Worm (Caenorhabditis elegans) whole organism, L1 larva: ENCODE measurements around the gene rbg-1.

ENCODE experiments used
- C16A3.4 ChIP-seq: fragments of 150-350 bp; optimal IDR thresholded peaks from 2 replicates; lab custom pipeline; 2014; ENCODE audit warnings: missing biosample characterization, missing genetic modification characterization
- F16B12.6 ChIP-seq: fragments of 150-350 bp; optimal IDR thresholded peaks from 2 replicates; lab custom pipeline; 2014; ENCODE audit warnings: missing biosample characterization, missing genetic modification characterization
- Y116A8C.19 ChIP-seq: sonication (generic microtip); optimal IDR thresholded peaks from 2 replicates; lab custom pipeline; 2016; ENCODE audit warnings: missing compliant biosample characterization, missing genetic modification characterization, borderline replicate concordance
- ama-1 ChIP-seq: fragments of 150-350 bp; optimal IDR thresholded peaks from 2 replicates; lab custom pipeline; 2014
- blmp-1 ChIP-seq: fragments of 150-350 bp; optimal IDR thresholded peaks from 2 replicates; lab custom pipeline; 2014; ENCODE audit warnings: missing biosample characterization, missing genetic modification characterization
- ceh-63 ChIP-seq: fragments of 200-800 bp; sonication (Bioruptor generic); optimal IDR thresholded peaks from 2 replicates; lab custom pipeline; 2018; ENCODE audit warnings: mild to moderate bottlenecking, missing genetic modification characterization, missing compliant biosample characterization
- ceh-82 ChIP-seq, 3 experiments: fragments of 150-350 bp in 1 of 3; sonication (generic microtip) in 2 of 3; optimal IDR thresholded peaks; 2 replicates each; lab custom pipeline; 2014 to 2017; ENCODE audit warnings: missing biosample characterization in 3 of 3, missing genetic modification characterization in 3 of 3
- efl-3 ChIP-seq: fragments of 200-800 bp; sonication (Bioruptor generic); optimal IDR thresholded peaks from 2 replicates; lab custom pipeline; 2018; ENCODE audit warnings: mild to moderate bottlenecking, missing genetic modification characterization, missing compliant biosample characterization
- egl-13 ChIP-seq: sonication (generic microtip); optimal IDR thresholded peaks from 2 replicates; lab custom pipeline; 2016; ENCODE audit warnings: missing genotype, missing genetic modification reagents, missing genetic modification characterization, missing compliant biosample characterization
- egl-27 ChIP-seq, 2 experiments: fragments of 150-350 bp in 1 of 2; sonication (generic microtip); optimal IDR thresholded peaks; 3 replicates each; lab custom pipeline; 2017 to 2018; ENCODE audit warnings: missing biosample characterization in 2 of 2, missing genetic modification characterization in 2 of 2, missing genetic modification reagents in 2 of 2
- fkh-10 ChIP-seq: sonication (generic microtip); optimal IDR thresholded peaks from 2 replicates; lab custom pipeline; 2017; ENCODE audit warnings: missing biosample characterization, missing genetic modification reagents, missing genetic modification characterization
- fkh-8 ChIP-seq: sonication (generic microtip); optimal IDR thresholded peaks from 2 replicates; lab custom pipeline; 2016; ENCODE audit warnings: mild to moderate bottlenecking, missing genetic modification characterization, missing compliant biosample characterization
- hlh-17 ChIP-seq: fragments of 200-800 bp; sonication (Bioruptor generic); optimal IDR thresholded peaks from 2 replicates; lab custom pipeline; 2018; ENCODE audit warnings: missing genetic modification characterization, mild to moderate bottlenecking, missing compliant biosample characterization, moderate library complexity, borderline replicate concordance
- hlh-4 ChIP-seq: sonication (generic microtip); optimal IDR thresholded peaks from 2 replicates; lab custom pipeline; 2016; ENCODE audit warnings: mild to moderate bottlenecking, missing genetic modification characterization, missing compliant biosample characterization
- irx-1 ChIP-seq: sonication (generic microtip); optimal IDR thresholded peaks from 2 replicates; lab custom pipeline; 2016; ENCODE audit warnings: missing genetic modification characterization, missing compliant biosample characterization
- lin-14 ChIP-seq: fragments of 200-800 bp; sonication (Bioruptor generic); optimal IDR thresholded peaks from 2 replicates; lab custom pipeline; 2018; ENCODE audit warnings: mild to moderate bottlenecking, missing genetic modification characterization, moderate library complexity, missing compliant biosample characterization
- lin-15B ChIP-seq: fragments of 150-350 bp; sonication (generic microtip); optimal IDR thresholded peaks from 3 replicates; lab custom pipeline; 2014; ENCODE audit warnings: missing biosample characterization, missing genetic modification characterization
- lin-35 ChIP-seq, 2 experiments: fragments of 150-350 bp; optimal IDR thresholded peaks; 2 replicates each; lab custom pipeline; 2014; ENCODE audit warnings: missing biosample characterization in 2 of 2, missing genetic modification characterization in 2 of 2, missing genetic modification reagents in 2 of 2
- lsy-2 ChIP-seq, 2 experiments: fragments of 150-350 bp; optimal IDR thresholded peaks; 2 replicates each; lab custom pipeline; 2014; ENCODE audit warnings: missing biosample characterization in 2 of 2, missing genetic modification characterization in 2 of 2
- mab-9 ChIP-seq: fragments of 200-800 bp; sonication (Bioruptor generic); IDR thresholded peaks from 2 replicates; pipeline ENCODE4 v1.3.6; 2022; ENCODE audit warnings: missing genetic modification reagents, missing genetic modification characterization, missing compliant biosample characterization
- mdl-1 ChIP-seq, 2 experiments: fragments of 150-350 bp; optimal IDR thresholded peaks; 2 replicates each; lab custom pipeline; 2014 to 2017; ENCODE audit warnings: missing biosample characterization in 2 of 2, missing genetic modification characterization in 2 of 2, inconsistent platforms in 1 of 2
- nhr-11 ChIP-seq: fragments of 150-350 bp; optimal IDR thresholded peaks from 2 replicates; lab custom pipeline; 2014; ENCODE audit warnings: missing biosample characterization, missing genetic modification characterization
- nhr-19 ChIP-seq: fragments of 200-800 bp; sonication (Bioruptor generic); conservative IDR thresholded peaks from 2 replicates; pipeline ENCODE4 v1.3.6; 2022; ENCODE audit warnings: missing genetic modification characterization, missing compliant biosample characterization
- nhr-237 ChIP-seq: fragments of 150-350 bp; optimal IDR thresholded peaks from 2 replicates; lab custom pipeline; 2014; ENCODE audit warnings: missing biosample characterization, missing genetic modification characterization
- nhr-71 ChIP-seq: sonication (generic microtip); optimal IDR thresholded peaks from 2 replicates; lab custom pipeline; 2016; ENCODE audit warnings: mild to moderate bottlenecking, missing genetic modification characterization, moderate library complexity, missing compliant biosample characterization
- nhr-84 ChIP-seq: sonication (generic microtip); optimal IDR thresholded peaks from 2 replicates; lab custom pipeline; 2017; ENCODE audit warnings: missing biosample characterization, missing genetic modification characterization
- nhr-90 ChIP-seq: sonication (generic microtip); optimal IDR thresholded peaks from 2 replicates; lab custom pipeline; 2016; ENCODE audit warnings: mild to moderate bottlenecking, missing genetic modification characterization, missing compliant biosample characterization; ENCODE audit not compliant: poor library complexity
- pag-3 ChIP-seq: sonication (generic microtip); optimal IDR thresholded peaks from 2 replicates; lab custom pipeline; 2017; ENCODE audit warnings: missing genetic modification characterization, mild to moderate bottlenecking, missing compliant biosample characterization, antibody characterized with exemption, borderline replicate concordance; ENCODE audit not compliant: insufficient read depth
- rnt-1 ChIP-seq: sonication (generic microtip); optimal IDR thresholded peaks from 2 replicates; lab custom pipeline; 2016; ENCODE audit warnings: mild to moderate bottlenecking, missing genetic modification characterization, moderate library complexity, missing compliant biosample characterization
- snpc-4 ChIP-seq: fragments of 150-350 bp; optimal IDR thresholded peaks from 2 replicates; lab custom pipeline; 2014; ENCODE audit warnings: missing biosample characterization, missing genetic modification characterization
- snu-23 ChIP-seq: sonication (generic microtip); optimal IDR thresholded peaks from 2 replicates; lab custom pipeline; 2016; ENCODE audit warnings: missing genetic modification characterization, missing compliant biosample characterization
- tbx-2 ChIP-seq: sonication (generic microtip); optimal IDR thresholded peaks from 2 replicates; lab custom pipeline; 2016; ENCODE audit warnings: missing genetic modification characterization, missing compliant biosample characterization
- unc-130 ChIP-seq: fragments of 150-350 bp; optimal IDR thresholded peaks from 2 replicates; lab custom pipeline; 2017; ENCODE audit warnings: missing biosample characterization, missing genetic modification characterization, inconsistent platforms
- unc-30 ChIP-seq: sonication (generic microtip); optimal IDR thresholded peaks from 2 replicates; lab custom pipeline; 2017; ENCODE audit warnings: missing biosample characterization, missing genetic modification characterization
- unc-98 ChIP-seq: fragments of 200-800 bp; sonication (Bioruptor generic); IDR thresholded peaks from 2 replicates; pipeline ENCODE4 v1.3.6; 2022; ENCODE audit warnings: missing genetic modification characterization, missing compliant biosample characterization
- vab-15 ChIP-seq: sonication (generic microtip); optimal IDR thresholded peaks from 2 replicates; lab custom pipeline; 2017; ENCODE audit warnings: missing genotype, mild to moderate bottlenecking, missing genetic modification characterization, missing compliant biosample characterization
- zag-1 ChIP-seq: fragments of 150-350 bp; optimal IDR thresholded peaks from 2 replicates; lab custom pipeline; 2014; ENCODE audit warnings: missing biosample characterization, missing genetic modification characterization
- zip-4 ChIP-seq: fragments of 200-800 bp; sonication (Bioruptor generic); optimal IDR thresholded peaks from 2 replicates; lab custom pipeline; 2018; ENCODE audit warnings: mild to moderate bottlenecking, missing genetic modification characterization, moderate library complexity, missing compliant biosample characterization
- ztf-11 ChIP-seq, 2 experiments: sonication (generic microtip); optimal IDR thresholded peaks; 2 replicates each; lab custom pipeline; 2016 to 2017; ENCODE audit warnings: missing genetic modification characterization in 2 of 2, missing biosample characterization in 1 of 2, missing compliant biosample characterization in 1 of 2

rbg-1 gene

DNA sequence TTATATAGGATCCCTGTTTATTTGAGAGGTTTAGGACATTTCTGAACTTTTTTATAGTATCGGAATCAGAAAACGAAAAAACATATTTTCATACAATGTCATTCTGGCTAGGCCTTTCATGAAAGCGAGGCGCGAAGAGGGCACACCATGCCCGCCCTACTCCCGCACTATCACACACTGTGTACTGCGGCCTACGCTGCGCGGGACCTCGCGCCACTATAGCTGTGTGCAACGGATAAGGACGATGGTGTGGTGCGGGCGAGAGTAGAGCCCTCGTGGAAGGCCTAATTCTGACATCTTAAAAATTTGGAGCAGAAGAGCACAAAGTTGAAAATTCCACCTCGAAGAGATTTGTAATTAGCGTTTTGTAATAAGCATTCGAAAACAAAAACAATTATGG lies 27.6 kb downstream of the rbg-1 start:
- TF ChIP-seq snpc-4 (tag; lab: Kevin White, UChicago) (peak; percentile 26), zip-4 (no peak)

DNA sequence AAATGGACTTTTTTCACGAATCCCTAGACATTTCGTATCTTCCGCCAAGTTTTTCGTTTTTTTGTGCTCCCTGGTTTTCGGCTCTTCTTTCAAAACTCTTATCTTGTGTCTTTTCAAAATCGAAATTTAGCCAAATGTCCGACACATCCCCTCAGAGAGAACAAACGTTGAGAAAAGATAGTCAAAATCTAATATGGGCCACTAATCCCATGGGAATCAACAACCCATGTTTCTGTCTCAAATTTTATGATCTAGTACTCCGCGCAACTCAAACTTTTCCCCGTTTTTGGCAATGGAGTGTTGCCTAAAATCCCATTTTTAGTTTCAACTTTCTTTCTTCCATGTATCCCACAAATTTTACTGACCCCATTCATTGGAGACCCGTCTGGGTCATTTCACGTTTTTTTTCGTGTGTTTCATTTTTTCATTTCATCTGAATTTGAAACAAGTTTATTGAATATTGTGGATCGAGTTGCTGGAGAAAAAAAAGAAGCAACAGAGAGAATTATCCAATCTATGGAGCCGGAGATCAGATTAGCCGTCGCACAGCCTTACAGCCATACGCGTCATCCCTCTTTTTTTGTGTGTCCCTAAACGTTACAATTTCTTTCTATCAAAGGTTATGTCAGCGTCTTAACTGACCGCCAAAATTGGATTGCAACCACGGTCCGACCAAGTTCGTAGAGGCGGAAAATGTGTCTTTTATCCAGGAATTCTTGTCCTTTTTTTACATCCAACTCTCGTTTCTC lies 28.4 kb downstream of the rbg-1 start:
- no peak for TF ChIP-seq nhr-84
- TF ChIP-seq fkh-10 (GFP tag; lab: Kevin White, UChicago) = peak; percentile 86
- no peak for TF ChIP-seq nhr-90 (tag; lab: Kevin White, UChicago)
- no peak for TF ChIP-seq unc-30 (tag; lab: Kevin White, UChicago)
- TF ChIP-seq ztf-11 (tag; optimal IDR thresholded peaks at IDR 0.05; lab: Kevin White, UChicago) = no peak
- no peak for TF ChIP-seq pag-3 (tag; lab: Kevin White, UChicago)
- peak; percentile 41 for TF ChIP-seq lin-14 (GFP tag; lab: Kevin White, UChicago)

DNA sequence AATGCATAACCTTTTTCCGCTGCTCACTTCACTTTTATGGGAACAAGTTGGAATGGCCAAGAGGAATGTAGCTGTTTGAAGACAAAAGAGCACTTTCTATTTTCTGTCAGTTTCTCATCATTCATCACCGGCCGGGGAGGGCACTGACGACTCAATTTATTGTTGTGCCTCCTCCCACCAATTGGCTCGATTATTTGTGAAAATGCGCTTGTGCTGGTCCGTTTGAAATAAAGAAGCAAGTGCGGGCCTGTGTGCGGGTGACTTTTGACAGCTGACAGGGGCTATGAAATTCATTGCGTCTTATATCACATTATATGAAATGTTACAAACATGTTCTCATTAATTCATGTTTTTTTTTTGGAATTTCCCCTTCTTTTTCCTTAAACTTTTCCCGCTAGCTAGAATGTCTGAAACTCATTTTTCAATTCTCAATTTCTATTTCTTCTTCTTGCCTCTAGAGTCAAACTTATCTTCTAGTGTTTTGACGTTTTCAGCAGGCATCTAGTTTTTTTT lies 30.7 kb downstream of the rbg-1 start:
- TF ChIP-seq zag-1 (tag; lab: Kevin White, UChicago) = no peak
- peak; percentile 9 for TF ChIP-seq snu-23 (GFP tag; lab: Kevin White, UChicago)
- no peak for TF ChIP-seq mdl-1 (tag; optimal IDR thresholded peaks at IDR 0.05; lab: Kevin White, UChicago)
- TF ChIP-seq egl-27 (tag; optimal IDR thresholded peaks at IDR 0.05; lab: Kevin White, UChicago) = no peak
- TF ChIP-seq C16A3.4 (tag; lab: Kevin White, UChicago) = no peak
- no peak for TF ChIP-seq nhr-19 (GFP tag; lab: Robert Waterston, UW)
- no peak for TF ChIP-seq fkh-8
- TF ChIP-seq nhr-71 (tag; lab: Kevin White, UChicago) = peak; percentile 52
- no peak for TF ChIP-seq nhr-11
- no peak for TF ChIP-seq lin-15B (tag; lab: Kevin White, UChicago)
- no peak for TF ChIP-seq zip-4
- no peak for TF ChIP-seq snpc-4 (tag; lab: Kevin White, UChicago)
- no peak for TF ChIP-seq ceh-82 (tag; optimal IDR thresholded peaks at IDR 0.05; lab: Kevin White, UChicago)
- peak in 1 of 2 experiments; percentile 17 for TF ChIP-seq lsy-2 (tag; optimal IDR thresholded peaks at IDR 0.05; lab: Kevin White, UChicago)
- TF ChIP-seq tbx-2 (tag; lab: Kevin White, UChicago) = no peak
- TF ChIP-seq blmp-1 (tag; lab: Kevin White, UChicago) = no peak
- no peak for TF ChIP-seq unc-30 (tag; lab: Kevin White, UChicago)
- TF ChIP-seq unc-130 = peak; percentile 37
- TF ChIP-seq lin-14 (GFP tag; lab: Kevin White, UChicago) = peak; percentile 68
- TF ChIP-seq unc-98 = no peak
- no peak for TF ChIP-seq efl-3 (GFP tag; lab: Kevin White, UChicago)
- TF ChIP-seq nhr-237 = no peak
- TF ChIP-seq egl-13 (tag; lab: Kevin White, UChicago) = no peak
- TF ChIP-seq rnt-1 (tag; lab: Kevin White, UChicago) = peak; percentile 63
- TF ChIP-seq mab-9 = no peak

DNA sequence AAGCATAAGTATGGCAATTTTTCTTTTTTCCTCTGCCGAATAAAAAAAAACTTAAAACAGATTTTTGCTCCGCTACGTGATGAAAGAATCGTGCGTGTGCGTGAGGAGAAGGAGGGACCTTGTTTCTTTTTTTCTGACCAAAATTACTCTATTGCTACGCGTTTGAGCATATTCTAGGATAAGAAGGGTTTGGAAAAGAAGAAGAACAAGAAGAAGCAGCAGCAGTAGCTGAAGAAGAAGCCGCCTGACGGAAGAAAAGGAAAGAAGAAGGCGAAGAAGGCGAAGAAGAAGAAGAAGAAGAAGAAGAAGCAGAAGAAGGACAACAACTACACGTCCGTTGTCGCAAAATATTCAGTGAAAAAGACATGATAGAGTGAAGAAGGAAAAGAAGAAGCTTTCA lies 32.8 kb downstream of the rbg-1 start:
- TF ChIP-seq fkh-10 (GFP tag; lab: Kevin White, UChicago) (peak; percentile 54), unc-98 (no peak), lin-14 (GFP tag; lab: Kevin White, UChicago) (peak; percentile 47)

DNA sequence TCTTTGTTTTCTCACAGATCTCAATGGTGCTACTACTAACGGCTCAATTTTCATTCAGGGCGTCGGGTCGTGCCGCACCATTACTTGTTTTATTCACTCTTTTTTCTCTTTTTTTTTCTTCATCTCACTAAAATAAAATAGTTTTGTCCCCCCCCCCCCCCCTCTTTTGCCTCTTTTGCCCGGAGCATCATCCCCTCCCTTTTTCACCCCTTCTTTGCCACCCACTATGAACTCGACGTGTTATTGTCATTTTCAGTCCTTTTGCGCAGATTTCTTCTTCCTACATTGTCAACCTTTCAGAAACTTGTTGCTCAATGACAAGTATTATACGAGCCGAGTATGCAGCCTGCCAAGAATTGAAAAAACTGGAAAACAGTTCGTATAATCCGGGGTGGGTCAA lies 42.7 kb downstream of the rbg-1 start, which contains the start of gene seb-3:
TSS of gene seb-3 (plus strand) at position 301 of the 400 bp plus-strand sequence.
- no peak for TF ChIP-seq zip-4
- no peak for TF ChIP-seq F16B12.6 (tag; lab: Kevin White, UChicago)
- no peak for TF ChIP-seq blmp-1 (tag; lab: Kevin White, UChicago)
- TF ChIP-seq ama-1 (lab: Kevin White, UChicago) = no peak
- TF ChIP-seq Y116A8C.19 (tag; lab: Kevin White, UChicago) = no peak
- no peak for TF ChIP-seq vab-15
- TF ChIP-seq lin-35 (GFP tag; optimal IDR thresholded peaks at IDR 0.05; lab: Kevin White, UChicago) = no peak
- TF ChIP-seq pag-3 (tag; lab: Kevin White, UChicago) = no peak
- TF ChIP-seq mab-9 = no peak
- no peak for TF ChIP-seq hlh-4 (tag; lab: Kevin White, UChicago)
- no peak for TF ChIP-seq irx-1 (tag; lab: Kevin White, UChicago)
- no peak for TF ChIP-seq nhr-90 (tag; lab: Kevin White, UChicago)
- no peak for TF ChIP-seq C16A3.4 (tag; lab: Kevin White, UChicago)
- TF ChIP-seq hlh-17 (GFP tag; lab: Kevin White, UChicago) = no peak
- no peak for TF ChIP-seq ceh-63
- TF ChIP-seq unc-30 (tag; lab: Kevin White, UChicago) = no peak
- no peak for TF ChIP-seq snu-23 (GFP tag; lab: Kevin White, UChicago)
- no peak for TF ChIP-seq nhr-84
- TF ChIP-seq nhr-19 (GFP tag; lab: Robert Waterston, UW) = no peak
